Worm (Caenorhabditis elegans): ENCODE measurements around the gene C56G2.15.

DNA sequence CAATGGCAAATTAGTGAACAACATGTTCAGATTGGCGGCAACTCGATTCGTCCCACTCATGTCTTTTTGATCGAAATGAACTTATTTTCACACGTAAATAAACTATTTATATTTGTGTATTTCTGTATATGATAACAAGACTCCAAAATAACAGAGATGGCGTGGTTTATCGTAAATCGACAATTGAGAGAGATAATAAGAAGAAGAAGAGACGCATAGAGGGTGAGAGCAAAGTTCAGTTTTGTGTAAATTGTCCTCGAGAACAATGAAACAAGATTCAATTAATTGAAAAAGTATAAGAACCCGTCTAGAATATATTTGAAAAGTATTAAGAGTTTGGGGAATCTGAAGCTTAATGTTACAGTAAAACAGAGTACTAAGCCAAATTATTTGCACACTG lies 43.7 kb upstream of the C56G2.15 start:
- TF ChIP-seq ceh-34 (tag; optimal IDR thresholded peaks at IDR 0.05) (no peak), nfya-1 (tag; optimal IDR thresholded peaks at IDR 0.05) (no peak), pag-3 (tag; optimal IDR thresholded peaks at IDR 0.05; ENCODE audit: borderline replicate concordance) (no peak), ceh-22 (tag; optimal IDR thresholded peaks at IDR 0.05) (no peak), ceh-18 (tag; optimal IDR thresholded peaks at IDR 0.05) (no peak), unc-86 (tag; optimal IDR thresholded peaks at IDR 0.05) (no peak), zip-5 (tag; optimal IDR thresholded peaks at IDR 0.05) (no peak), T23F11.4 (GFP tag; optimal IDR thresholded peaks at IDR 0.05) (no peak), ceh-9 (tag; optimal IDR thresholded peaks at IDR 0.05) (no peak), ama-1 (optimal IDR thresholded peaks at IDR 0.05) (no peak), ceh-6 (GFP tag; optimal IDR thresholded peaks at IDR 0.05) (no peak), nhr-11 (tag; optimal IDR thresholded peaks at IDR 0.05) (no peak), hlh-30 (tag; optimal IDR thresholded peaks at IDR 0.05; ENCODE audit: insufficient read depth) (no peak)
